Worm (Caenorhabditis elegans) whole organism, L4/young adult: Measurements from ENCODE around the gene C13G5.2.

ENCODE experiments used
- W03F9.2 ChIP-seq: fragments of 150-350 bp; optimal IDR thresholded peaks from 2 replicates; lab custom pipeline; 2014; ENCODE audit warnings: missing biosample characterization, missing genetic modification characterization
- dao-5 ChIP-seq: sonication (generic microtip); optimal IDR thresholded peaks from 2 replicates; lab custom pipeline; 2016; ENCODE audit warnings: missing genotype, missing genetic modification characterization, moderate library complexity, missing compliant biosample characterization
- him-1 ChIP-seq: sonication (generic microtip); optimal IDR thresholded peaks from 2 replicates; lab custom pipeline; 2016; ENCODE audit warnings: missing genotype, missing genetic modification reagents, missing genetic modification characterization, missing compliant biosample characterization

The C13G5.2 gene

DNA sequence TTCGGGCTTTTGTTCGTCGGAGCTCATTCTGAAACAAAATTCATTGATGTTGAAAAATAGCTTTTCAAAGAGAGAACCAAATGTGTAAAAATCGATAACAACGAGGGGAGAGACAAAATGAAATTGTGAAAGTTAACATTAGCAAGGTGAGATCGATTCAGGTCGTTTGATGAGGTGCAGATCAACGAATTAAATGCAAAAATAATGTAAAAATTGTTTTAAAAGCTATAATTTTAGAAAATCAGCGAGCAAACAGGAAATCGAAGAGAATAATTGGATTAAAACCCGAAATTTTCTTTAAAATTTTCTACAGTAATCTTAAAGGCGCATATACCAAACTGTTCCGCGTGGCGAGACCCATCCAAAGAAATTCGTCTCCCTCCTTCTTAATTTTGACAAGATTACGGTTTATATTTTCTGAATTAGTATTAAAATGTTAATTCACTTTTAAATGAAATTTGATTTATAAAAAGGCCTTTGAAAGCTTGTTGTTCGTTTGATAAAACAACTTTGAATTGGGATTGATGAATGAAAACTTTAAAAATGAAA lies at the start of gene C13G5.2:
Gene C13G5.2 (minus strand): TSS at position 51 of the 549 bp plus-strand sequence.
- peak; percentile 37 for TF ChIP-seq W03F9.2
- TF ChIP-seq him-1 = no peak

DNA sequence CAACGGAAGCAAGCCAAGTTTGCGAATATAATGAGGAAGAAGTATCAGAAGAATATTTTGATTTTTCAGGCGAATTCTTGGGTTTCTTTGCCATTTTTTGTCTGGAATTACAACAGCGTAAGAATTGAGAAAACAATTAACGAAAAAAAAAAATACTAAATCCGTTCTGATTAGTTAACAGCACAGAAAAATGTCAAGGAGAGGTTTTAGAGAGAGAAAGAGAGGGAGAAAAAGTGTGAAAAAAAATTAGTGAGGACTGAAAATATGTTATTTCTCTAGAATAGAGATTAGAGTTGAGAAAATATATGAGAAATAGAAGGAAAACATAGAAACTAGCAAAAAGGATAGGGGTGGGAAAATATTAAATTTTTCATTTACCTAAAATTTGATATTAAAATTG lies 49.1 kb upstream of the C13G5.2 start, which contains the start of gene dpy-19:
Gene dpy-19 (minus strand): TSS at position 101 of the 400 bp plus-strand sequence.
- TF ChIP-seq dao-5 (no peak), him-1 (no peak), W03F9.2 (no peak)

DNA sequence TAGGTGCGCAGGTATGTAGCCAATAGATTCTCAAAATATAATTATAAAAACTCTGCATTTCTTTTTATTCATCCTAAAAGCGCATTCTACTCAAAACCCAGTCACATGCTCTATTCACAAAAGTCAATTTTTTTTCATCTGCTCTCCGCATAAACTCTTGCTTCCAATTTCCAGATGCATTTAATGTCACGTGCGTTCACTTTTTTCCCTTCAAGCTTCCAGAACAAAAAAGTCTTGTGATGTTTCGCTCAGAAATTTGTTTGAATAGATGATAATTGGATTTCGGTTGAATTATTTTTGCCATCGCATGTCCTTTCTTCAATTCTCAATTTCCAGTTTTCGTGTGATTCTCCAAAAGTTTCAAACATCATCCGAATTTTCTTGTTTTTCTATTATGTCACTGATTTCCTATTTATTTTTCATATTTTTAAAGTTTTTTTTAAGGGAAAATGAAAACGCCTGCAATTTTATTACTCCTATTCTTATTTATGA lies 46.7 kb upstream of the C13G5.2 start, which contains the start of gene F22B7.1:
Gene F22B7.1 (plus strand): TSS at position 442 of the 492 bp plus-strand sequence.
- TF ChIP-seq him-1 (no peak), dao-5 (no peak), W03F9.2 (no peak)

DNA sequence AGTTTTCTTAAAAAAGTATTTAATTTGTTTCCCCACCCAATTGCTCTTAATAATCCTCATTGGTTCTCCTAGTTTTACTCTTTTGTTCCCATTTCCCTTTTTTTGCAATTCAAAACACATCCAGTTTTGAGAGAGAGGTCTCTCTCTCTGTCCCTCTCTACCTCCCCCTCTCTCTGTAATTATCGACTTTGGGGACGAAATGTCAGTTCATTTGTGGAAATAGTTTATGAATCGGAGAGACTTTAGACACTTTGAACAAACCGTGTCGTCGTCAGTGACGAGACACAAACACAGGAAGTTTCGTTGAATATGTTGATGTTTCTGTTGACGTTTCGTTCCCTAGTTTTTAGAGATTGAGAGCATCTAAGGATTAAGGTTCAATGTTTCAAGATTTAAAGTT lies 44.9 kb upstream of the C13G5.2 start:
- no peak for TF ChIP-seq W03F9.2
- no peak for TF ChIP-seq him-1
- no peak for TF ChIP-seq dao-5

DNA sequence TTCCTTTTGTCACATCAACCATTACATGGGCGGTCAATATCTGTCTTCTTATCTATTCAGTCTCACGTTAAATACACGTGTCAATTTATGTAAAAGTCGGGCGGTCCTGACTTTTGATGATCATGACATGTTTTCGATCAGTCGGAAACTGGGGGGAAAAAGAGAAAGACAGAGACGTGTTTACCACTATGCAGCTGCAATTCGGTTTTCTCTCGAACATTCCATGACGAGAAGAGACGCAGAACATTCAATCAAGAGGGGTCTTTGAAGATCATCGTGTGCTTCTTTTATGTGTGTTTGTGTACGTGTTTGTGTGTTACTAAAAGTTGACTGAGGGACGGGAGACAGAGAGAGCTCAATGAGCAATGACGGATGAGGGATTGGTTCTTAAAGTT lies 40.1 kb upstream of the C13G5.2 start:
- TF ChIP-seq him-1 (peak; percentile 76), W03F9.2 (peak; percentile 91), dao-5 (no peak)

DNA sequence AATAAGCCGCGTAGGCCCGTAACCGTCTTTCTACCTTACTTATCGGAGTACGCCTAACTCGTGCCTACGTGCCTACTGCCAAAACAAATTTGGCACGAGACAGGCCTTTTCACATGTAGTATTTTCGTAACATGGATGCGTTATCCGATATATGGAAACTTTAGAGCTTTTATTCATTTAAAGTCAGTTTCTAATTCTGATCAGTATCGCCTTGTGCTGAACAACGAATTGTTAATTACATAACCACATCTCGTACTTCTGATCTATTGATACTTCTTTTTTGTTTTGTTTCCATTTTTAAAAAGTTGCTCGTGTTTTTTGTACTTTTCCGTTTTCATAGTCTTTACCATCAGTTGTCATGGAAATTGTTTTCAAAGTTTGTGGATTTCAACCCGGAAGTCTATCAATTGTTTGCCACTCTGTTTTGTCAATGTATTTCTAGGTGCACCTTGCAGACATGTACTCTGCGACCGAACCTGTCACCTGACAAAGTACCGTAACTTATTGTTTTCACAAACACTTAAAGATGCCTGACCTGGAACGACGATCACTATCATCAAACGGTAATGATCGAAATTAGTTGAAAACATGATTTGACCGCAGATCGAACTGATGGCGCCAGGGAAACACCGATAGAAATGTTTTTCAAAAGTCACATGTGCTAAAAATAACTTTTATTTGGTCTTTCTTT lies 39.6 kb upstream of the C13G5.2 start:
- TF ChIP-seq dao-5 (no peak), him-1 (no peak), W03F9.2 (no peak)

- TF ChIP-seq him-1 = no peak
- TF ChIP-seq W03F9.2 = no peak
- no peak for TF ChIP-seq dao-5
Measured at ce11 chrIII:8656957-8657356, 38.7 kb upstream of the C13G5.2 start.

DNA sequence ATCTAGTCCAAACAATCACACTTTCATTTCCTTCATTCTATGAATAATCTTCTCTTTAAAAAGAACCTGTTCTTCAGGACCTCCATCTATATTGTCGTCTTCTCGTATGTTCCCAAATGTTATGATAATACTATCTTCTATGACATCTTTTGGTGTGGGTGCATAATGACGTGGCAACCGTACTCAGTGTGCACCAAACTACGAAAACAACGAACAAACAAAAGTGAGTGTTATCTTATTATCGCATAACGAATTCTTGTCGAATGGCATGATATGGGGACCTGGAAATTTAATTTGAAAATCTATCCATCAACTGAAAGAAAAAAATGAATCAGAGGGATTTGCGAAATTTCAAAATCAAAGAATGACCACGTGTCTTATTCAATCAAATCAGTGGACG lies 37.8 kb upstream of the C13G5.2 start:
- TF ChIP-seq dao-5 = no peak
- TF ChIP-seq W03F9.2 = no peak
- no peak for TF ChIP-seq him-1

- TF ChIP-seq dao-5 (no peak), him-1 (no peak), W03F9.2 (no peak)
Measured at ce11 chrIII:8655412-8655811, 37.1 kb upstream of the C13G5.2 start.

ce11 chrIII:8654400-8654980 lies 36.2 kb upstream of the C13G5.2 start:
- no peak for TF ChIP-seq W03F9.2
- no peak for TF ChIP-seq dao-5
- no peak for TF ChIP-seq him-1

DNA sequence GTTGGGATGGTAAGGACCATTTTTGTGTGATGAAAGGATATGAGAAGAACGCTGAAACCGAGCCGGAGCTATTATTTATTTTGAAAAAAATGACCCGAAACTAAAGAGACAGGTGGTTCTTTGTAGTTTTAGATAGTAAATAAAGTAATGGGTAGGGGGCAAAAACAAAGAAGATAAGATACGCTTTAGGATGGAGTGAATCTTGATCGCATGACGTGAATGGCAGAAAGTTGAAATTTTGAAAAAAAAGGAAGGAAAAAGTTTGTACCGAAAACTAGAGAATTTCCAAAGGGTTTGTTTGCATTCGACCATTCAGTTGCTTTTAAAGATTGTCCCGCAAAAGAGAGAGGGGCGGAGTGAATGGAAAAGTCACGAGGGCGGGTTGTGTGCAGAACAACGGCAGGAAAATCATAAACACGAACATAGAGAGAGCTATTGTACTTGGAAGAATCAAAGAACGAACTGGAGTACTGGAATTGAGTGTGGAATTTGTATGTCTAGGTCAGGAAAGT lies 35.7 kb upstream of the C13G5.2 start, which contains the start of gene F22B7.9:
Gene F22B7.9 (minus strand): TSS at position 51 of the 512 bp plus-strand sequence.
- TF ChIP-seq dao-5 (no peak), W03F9.2 (no peak), him-1 (no peak)

- TF ChIP-seq him-1 (no peak), W03F9.2 (no peak), dao-5 (no peak)
Measured at ce11 chrIII:8653457-8653856, 35.2 kb upstream of the C13G5.2 start.

ce11 chrIII:8652922-8653321 lies 34.7 kb upstream of the C13G5.2 start:
- TF ChIP-seq W03F9.2 (no peak), dao-5 (no peak), him-1 (no peak)

DNA sequence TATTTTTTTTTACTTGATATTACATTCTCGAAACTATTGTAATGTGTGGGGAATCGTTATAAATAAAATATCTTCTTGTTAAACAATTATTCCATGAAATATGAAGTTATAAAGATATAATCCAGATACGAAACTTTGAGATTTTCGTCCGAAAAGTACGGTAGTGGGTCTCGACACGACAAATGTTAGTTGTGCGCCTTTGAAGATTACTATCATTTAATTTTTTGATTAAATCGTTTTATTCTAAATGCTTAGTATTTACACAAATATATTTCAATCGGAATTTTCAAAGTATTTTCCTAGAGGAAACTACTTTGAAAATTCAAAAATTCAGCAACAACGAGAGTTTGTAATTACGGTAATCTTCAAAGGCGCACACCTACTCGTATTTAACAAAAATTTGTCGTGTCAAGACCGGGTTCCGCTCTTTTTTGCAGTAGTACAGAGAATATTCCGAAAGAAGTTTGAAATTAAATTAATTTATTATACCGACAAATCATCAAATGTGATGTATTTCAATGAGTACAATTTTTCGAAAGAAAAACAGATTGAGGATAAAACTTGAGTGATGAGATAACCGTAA lies 33.9 kb upstream of the C13G5.2 start:
- TF ChIP-seq dao-5 = no peak
- no peak for TF ChIP-seq W03F9.2
- no peak for TF ChIP-seq him-1

ce11 chrIII:8650235-8650817 lies 32.1 kb upstream of the C13G5.2 start, which contains the start of gene flp-23:
TSS of gene flp-23 (plus strand) at chrIII:8650767.
- TF ChIP-seq dao-5 (no peak), W03F9.2 (no peak), him-1 (peak; percentile 59)
